Worm (Caenorhabditis elegans) whole organism, L4 larva: ENCODE results near the gene B0280.7.

ENCODE experiments used
- R02D3.7 ChIP-seq: fragments of 150-350 bp; sonication (generic microtip); optimal IDR thresholded peaks from 3 replicates; lab custom pipeline; 2014; ENCODE audit warnings: missing biosample characterization, missing genetic modification characterization
- T20F7.1 ChIP-seq: fragments of 200-800 bp; sonication (Bioruptor generic); optimal IDR thresholded peaks from 2 replicates; lab custom pipeline; 2018; ENCODE audit warnings: mild to moderate bottlenecking, missing genetic modification characterization, missing compliant biosample characterization
- Y75B8A.6 ChIP-seq: fragments of 200-800 bp; sonication (Bioruptor generic); IDR thresholded peaks from 2 replicates; pipeline ENCODE4 v1.3.6; 2022; ENCODE audit warnings: missing genetic modification reagents, missing genetic modification characterization, missing compliant biosample characterization
- aha-1 ChIP-seq: fragments of 150-350 bp; peaks from one replicate; lab custom pipeline; 2014; ENCODE audit warnings: missing biosample characterization, missing genetic modification characterization
- ceh-62 ChIP-seq: sonication (generic microtip); optimal IDR thresholded peaks from 2 replicates; lab custom pipeline; 2017; ENCODE audit warnings: missing biosample characterization, missing genetic modification characterization
- cey-2 ChIP-seq: sonication (generic microtip); optimal IDR thresholded peaks from 3 replicates; lab custom pipeline; 2017; ENCODE audit warnings: missing genetic modification characterization, mild to moderate bottlenecking, missing compliant biosample characterization, antibody characterized with exemption, borderline replicate concordance; ENCODE audit not compliant: insufficient read depth
- daf-16 ChIP-seq, 3 experiments: sonication (generic microtip); optimal IDR thresholded peaks; 2 replicates each; lab custom pipeline; 2016 to 2017; ENCODE audit warnings: missing genetic modification characterization in 3 of 3, missing genetic modification reagents in 3 of 3, mild to moderate bottlenecking in 2 of 3, missing compliant biosample characterization in 2 of 3, missing biosample characterization in 1 of 3, moderate library complexity in 1 of 3
- dmd-8 ChIP-seq: fragments of 200-800 bp; sonication (Bioruptor generic); IDR thresholded peaks from 2 replicates; pipeline ENCODE4 v1.3.6; 2022; ENCODE audit warnings: missing genetic modification characterization, missing compliant biosample characterization
- dpl-1 ChIP-seq: fragments of 150-350 bp; optimal IDR thresholded peaks from 2 replicates; lab custom pipeline; 2014; ENCODE audit warnings: missing biosample characterization, missing genetic modification reagents, missing genetic modification characterization
- dve-1 ChIP-seq: sonication (generic microtip); optimal IDR thresholded peaks from 2 replicates; lab custom pipeline; 2017; ENCODE audit warnings: antibody characterized with exemption, mild to moderate bottlenecking, missing genetic modification characterization, missing compliant biosample characterization; ENCODE audit not compliant: insufficient read depth
- hif-1 ChIP-seq, 2 experiments: sonication (generic microtip); optimal IDR thresholded peaks; 2 replicates each; lab custom pipeline; 2016 to 2017; ENCODE audit warnings: missing compliant biosample characterization in 2 of 2, missing genetic modification characterization in 2 of 2, missing genetic modification reagents in 2 of 2, missing genotype in 2 of 2, mild to moderate bottlenecking in 1 of 2
- hlh-11 ChIP-seq: fragments of 200-800 bp; sonication (Bioruptor generic); optimal IDR thresholded peaks from 2 replicates; lab custom pipeline; 2018; ENCODE audit warnings: mild to moderate bottlenecking, missing genetic modification characterization, missing compliant biosample characterization
- hlh-30 ChIP-seq: sonication (generic microtip); optimal IDR thresholded peaks from 2 replicates; lab custom pipeline; 2017; ENCODE audit warnings: antibody characterized with exemption, mild to moderate bottlenecking, missing genetic modification characterization, missing compliant biosample characterization; ENCODE audit not compliant: insufficient read depth
- lim-7 ChIP-seq: fragments of 200-800 bp; sonication (Bioruptor generic); IDR thresholded peaks from 2 replicates; pipeline ENCODE4 v1.3.6; 2022; ENCODE audit warnings: missing genetic modification characterization, missing compliant biosample characterization
- lin-1 ChIP-seq: fragments of 200-800 bp; sonication (Bioruptor generic); IDR thresholded peaks from 2 replicates; pipeline ENCODE4 v1.3.6; 2022; ENCODE audit warnings: missing genetic modification reagents, missing genetic modification characterization, missing compliant biosample characterization
- lin-38 ChIP-seq: fragments of 200-800 bp; sonication (Bioruptor generic); IDR thresholded peaks from 2 replicates; pipeline ENCODE4 v1.3.6; 2022; ENCODE audit warnings: missing genetic modification reagents, missing genetic modification characterization, missing compliant biosample characterization
- lsy-2 ChIP-seq, 2 experiments: fragments of 150-350 bp in 1 of 2; sonication (generic microtip) in 1 of 2; optimal IDR thresholded peaks; 2 replicates each; lab custom pipeline; 2014 to 2017; ENCODE audit warnings: missing biosample characterization in 2 of 2, missing genetic modification characterization in 2 of 2
- madf-9 ChIP-seq: fragments of 200-800 bp; sonication (Bioruptor generic); conservative IDR thresholded peaks from 2 replicates; pipeline ENCODE4 v1.3.6; 2022; ENCODE audit warnings: missing genetic modification reagents, missing genetic modification characterization, missing compliant biosample characterization
- mdl-1 ChIP-seq, 2 experiments: fragments of 150-350 bp in 1 of 2; sonication (generic microtip) in 1 of 2; optimal IDR thresholded peaks; 2 replicates each; lab custom pipeline; 2014 to 2017; ENCODE audit warnings: missing biosample characterization in 2 of 2, missing genetic modification characterization in 2 of 2
- mdt-29 ChIP-seq: fragments of 200-800 bp; sonication (Bioruptor generic); IDR thresholded peaks from 2 replicates; pipeline ENCODE4 v1.3.6; 2022; ENCODE audit warnings: missing genetic modification reagents, missing genetic modification characterization, missing compliant biosample characterization
- mep-1 ChIP-seq: fragments of 150-350 bp; sonication (generic microtip); optimal IDR thresholded peaks from 3 replicates; lab custom pipeline; 2014; ENCODE audit warnings: missing biosample characterization, missing genetic modification characterization
- mes-2 ChIP-seq: sonication (generic microtip); optimal IDR thresholded peaks from 2 replicates; lab custom pipeline; 2016; ENCODE audit warnings: missing genotype, mild to moderate bottlenecking, missing genetic modification characterization, missing compliant biosample characterization; ENCODE audit not compliant: poor library complexity, severe bottlenecking
- nhr-111 ChIP-seq: fragments of 200-800 bp; sonication (Bioruptor generic); optimal IDR thresholded peaks from 2 replicates; lab custom pipeline; 2018; ENCODE audit warnings: mild to moderate bottlenecking, missing genetic modification characterization, missing compliant biosample characterization
- nhr-25 ChIP-seq: sonication (generic microtip); optimal IDR thresholded peaks from 2 replicates; lab custom pipeline; 2017; ENCODE audit warnings: missing genetic modification characterization, mild to moderate bottlenecking, missing compliant biosample characterization, antibody characterized with exemption, moderate library complexity, borderline replicate concordance; ENCODE audit not compliant: insufficient read depth
- nhr-77 ChIP-seq: fragments of 150-350 bp; optimal IDR thresholded peaks from 2 replicates; lab custom pipeline; 2014; ENCODE audit warnings: missing biosample characterization, missing genetic modification characterization
- php-3 ChIP-seq: fragments of 200-800 bp; sonication (Bioruptor generic); IDR thresholded peaks from 2 replicates; pipeline ENCODE4 v1.3.6; 2022; ENCODE audit warnings: missing genetic modification reagents, missing genetic modification characterization, missing compliant biosample characterization
- sdz-12 ChIP-seq: fragments of 200-800 bp; sonication (Bioruptor generic); optimal IDR thresholded peaks from 2 replicates; lab custom pipeline; 2018; ENCODE audit warnings: mild to moderate bottlenecking, missing genetic modification characterization, missing compliant biosample characterization
- unc-62 ChIP-seq, 3 experiments: fragments of 150-350 bp in 1 of 3; sonication (generic microtip); optimal IDR thresholded peaks in 2 of 3; peaks in 1 of 3; 1 replicate in 1 of 3; 2 replicates in 2 of 3; lab custom pipeline; 2014 to 2017; ENCODE audit warnings: missing biosample characterization in 3 of 3, missing genetic modification characterization in 3 of 3, missing genetic modification reagents in 3 of 3, missing genotype in 1 of 3
- zip-11 ChIP-seq: fragments of 200-800 bp; sonication (Bioruptor generic); IDR thresholded peaks from 2 replicates; pipeline ENCODE4 v1.3.6; 2022; ENCODE audit warnings: missing genetic modification characterization, missing compliant biosample characterization

Gene B0280.7

DNA sequence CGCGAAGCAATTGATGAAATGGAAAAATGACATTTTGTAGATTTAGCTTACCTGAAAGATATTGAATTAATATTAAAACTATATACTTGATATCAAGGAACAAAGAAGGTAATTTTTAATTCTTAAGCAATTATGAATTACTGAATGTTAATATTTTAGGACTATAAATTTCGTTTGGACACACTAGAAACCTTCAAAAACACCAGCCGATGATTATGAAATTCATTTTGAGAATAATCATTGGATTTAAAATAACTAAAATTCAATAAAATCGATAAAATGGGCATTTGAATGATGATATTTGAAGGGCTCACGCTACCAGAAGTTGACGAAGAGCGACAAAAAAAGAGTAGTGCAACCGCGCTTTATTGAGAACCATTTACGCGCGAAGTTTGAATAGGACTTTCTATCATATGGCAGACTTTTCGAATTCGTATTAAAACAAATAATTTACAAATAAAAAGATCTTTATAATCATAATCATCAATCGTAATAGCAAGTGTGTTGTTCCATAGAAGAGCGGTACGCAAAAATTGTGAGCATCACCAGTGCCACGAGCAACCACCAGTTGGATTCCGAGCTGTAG lies 37.8 kb downstream of the B0280.7 start, which contains the start of gene ZK418.5 (continued):
- TF ChIP-seq nhr-25 (no peak), aha-1 (tag; lab: Kevin White, UChicago) (no peak), dpl-1 (GFP tag; lab: Kevin White, UChicago) (peak; percentile 95), ceh-62 (tag; lab: Kevin White, UChicago) (no peak), hif-1 (tag; optimal IDR thresholded peaks at IDR 0.05; lab: Kevin White, UChicago) (no peak), mdt-29 (GFP tag; lab: Robert Waterston, UW) (no peak), madf-9 (GFP tag; lab: Robert Waterston, UW) (no peak), nhr-111 (GFP tag; lab: Kevin White, UChicago) (no peak), mdl-1 (tag; optimal IDR thresholded peaks at IDR 0.05; lab: Kevin White, UChicago) (no peak), cey-2 (no peak), php-3 (GFP tag; lab: Robert Waterston, UW) (no peak), dmd-8 (GFP tag; lab: Robert Waterston, UW) (no peak)

DNA sequence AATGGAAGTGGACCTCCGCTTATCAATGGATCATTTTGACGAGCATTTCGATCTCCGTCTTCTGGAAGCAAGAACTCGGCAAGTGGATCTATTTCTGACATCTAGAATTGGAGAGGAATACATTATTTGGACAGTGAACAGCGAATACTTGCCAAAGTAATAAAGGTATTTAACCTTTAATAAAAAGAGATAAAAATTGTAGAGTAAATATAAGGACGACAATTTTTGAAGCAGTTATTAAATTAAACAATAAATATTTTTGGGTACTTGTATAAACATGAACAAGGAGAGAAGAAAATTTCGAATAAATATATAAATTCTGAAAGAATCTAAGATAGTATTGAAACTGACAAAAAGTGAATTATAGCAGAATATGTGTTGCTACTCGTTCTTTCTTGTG lies 39.2 kb downstream of the B0280.7 start, which contains the start of gene lin-37:
TSS of gene lin-37 (minus strand) at position 101 of the 400 bp plus-strand sequence.
- peak; percentile 44; the same call in 1 of the 2 replicates for TF ChIP-seq lin-38 (GFP tag; lab: Robert Waterston, UW)
- no peak for TF ChIP-seq R02D3.7
- TF ChIP-seq hlh-11 (tag; lab: Kevin White, UChicago), result no peak

DNA sequence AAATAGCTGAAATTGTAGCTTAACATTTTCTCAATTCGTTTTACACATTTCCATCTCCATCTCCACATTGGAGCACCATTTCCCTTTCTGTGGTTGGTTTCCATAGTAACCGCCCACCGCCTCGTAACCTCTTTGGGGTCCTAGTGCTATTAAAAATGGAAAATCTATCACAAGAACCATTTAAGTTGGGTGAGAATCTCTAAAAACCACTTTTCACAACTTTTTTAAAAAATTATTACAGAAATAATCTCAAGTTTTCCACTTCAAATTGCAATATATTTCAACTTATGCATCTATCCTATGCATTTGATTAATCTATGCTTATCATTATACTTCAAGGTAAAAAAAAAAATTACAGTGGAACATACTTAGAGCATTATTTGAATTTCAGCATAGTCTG lies 41.7 kb downstream of the B0280.7 start, which contains the start of gene tmem-17:
TSS of gene tmem-17 (plus strand) at position 301 of the 400 bp plus-strand sequence.
- no peak for TF ChIP-seq lin-1 (GFP tag; lab: Robert Waterston, UW)
- no peak for TF ChIP-seq nhr-77 (tag; lab: Kevin White, UChicago)
- no peak for TF ChIP-seq sdz-12 (GFP tag; lab: Kevin White, UChicago)
- TF ChIP-seq lim-7 (GFP tag; lab: Robert Waterston, UW), result no peak
- TF ChIP-seq, all 104 proteins: peak for 0

DNA sequence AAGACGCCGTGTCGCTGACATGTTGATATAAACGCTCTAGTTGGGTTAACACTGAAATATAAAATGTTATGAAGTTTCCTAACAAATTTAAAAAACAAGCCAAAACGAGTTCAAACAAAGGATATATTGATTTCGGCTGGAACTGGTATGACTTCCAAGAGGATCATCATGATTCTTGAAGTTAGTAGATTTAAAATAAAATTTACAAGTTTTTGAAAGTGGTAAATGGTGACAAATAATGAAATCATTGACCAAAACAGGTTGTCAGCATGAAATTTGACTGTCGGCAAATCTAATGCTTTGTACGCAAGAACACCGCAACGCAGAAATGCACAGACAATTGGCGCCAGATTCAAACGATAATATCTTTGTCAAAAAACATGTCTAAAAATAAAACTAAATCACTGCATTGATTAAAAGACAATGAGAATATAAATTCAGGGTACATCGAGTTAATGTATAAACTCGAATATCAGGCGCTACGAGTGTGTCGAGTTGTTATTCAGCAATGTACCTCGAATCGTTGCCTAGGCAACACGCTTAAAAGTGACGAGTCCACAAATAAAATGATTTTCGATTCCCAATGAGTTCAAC lies 43.1 kb downstream of the B0280.7 start, which contains the start of the genes ubc-18 and R01H2.8:
TSS of gene ubc-18 (minus strand) at position 51 of the 594 bp plus-strand sequence.
TSS of gene R01H2.8 (plus strand) at position 544 of the 594 bp plus-strand sequence.
- TF ChIP-seq mes-2 (tag; lab: Kevin White, UChicago) (peak; percentile 62), mep-1 (tag; lab: Kevin White, UChicago) (peak; percentile 5), unc-62 (GFP tag; optimal IDR thresholded peaks at IDR 0.05 in 1 of 2; lab: Kevin White, UChicago) (no peak), unc-62 (tag; optimal IDR thresholded peaks at IDR 0.05; lab: Kevin White, UChicago) (no peak), daf-16 (GFP tag; optimal IDR thresholded peaks at IDR 0.05; lab: Kevin White, UChicago) (no peak), daf-16 (tag; optimal IDR thresholded peaks at IDR 0.05; lab: Kevin White, UChicago) (peak; percentile 48), lsy-2 (tag; optimal IDR thresholded peaks at IDR 0.05; lab: Kevin White, UChicago) (peak in 1 of 2 experiments; percentile 63), lin-38 (GFP tag; lab: Robert Waterston, UW) (peak; percentile 53), Y75B8A.6 (GFP tag; lab: Robert Waterston, UW) (no peak), dpl-1 (GFP tag; lab: Kevin White, UChicago) (peak; percentile 91), dve-1 (tag; lab: Kevin White, UChicago) (no peak), T20F7.1 (GFP tag; lab: Kevin White, UChicago) (peak; percentile 20), hlh-30 (tag; lab: Kevin White, UChicago) (peak; percentile 16), zip-11 (GFP tag; lab: Robert Waterston, UW) (no peak)
